Worm (Caenorhabditis elegans) whole organism, L4 larva: ENCODE results near the gene F21H7.2.

Source experiments
- R02D3.7 ChIP-seq: fragments of 150-350 bp; sonication (generic microtip); optimal IDR thresholded peaks from 3 replicates; lab custom pipeline; 2014; ENCODE audit warnings: missing biosample characterization, missing genetic modification characterization
- ceh-32 ChIP-seq: sonication (generic microtip); optimal IDR thresholded peaks from 2 replicates; lab custom pipeline; 2016; ENCODE audit warnings: mild to moderate bottlenecking, missing genetic modification characterization, missing compliant biosample characterization; ENCODE audit not compliant: poor library complexity
- daf-16 ChIP-seq, 3 experiments: sonication (generic microtip); optimal IDR thresholded peaks; 2 replicates each; lab custom pipeline; 2016 to 2017; ENCODE audit warnings: missing genetic modification characterization in 3 of 3, missing genetic modification reagents in 3 of 3, mild to moderate bottlenecking in 2 of 3, missing compliant biosample characterization in 2 of 3, missing biosample characterization in 1 of 3, moderate library complexity in 1 of 3
- fkh-10 ChIP-seq: fragments of 150-350 bp; optimal IDR thresholded peaks from 2 replicates; lab custom pipeline; 2014; ENCODE audit warnings: missing biosample characterization, missing genetic modification reagents, missing genetic modification characterization
- rbr-2 ChIP-seq: sonication (generic microtip); optimal IDR thresholded peaks from 2 replicates; lab custom pipeline; 2016; ENCODE audit warnings: missing genotype, missing genetic modification characterization, missing compliant biosample characterization
- ztf-11 ChIP-seq: fragments of 150-350 bp; optimal IDR thresholded peaks from 2 replicates; lab custom pipeline; 2014; ENCODE audit warnings: missing biosample characterization, missing genetic modification characterization

DNA sequence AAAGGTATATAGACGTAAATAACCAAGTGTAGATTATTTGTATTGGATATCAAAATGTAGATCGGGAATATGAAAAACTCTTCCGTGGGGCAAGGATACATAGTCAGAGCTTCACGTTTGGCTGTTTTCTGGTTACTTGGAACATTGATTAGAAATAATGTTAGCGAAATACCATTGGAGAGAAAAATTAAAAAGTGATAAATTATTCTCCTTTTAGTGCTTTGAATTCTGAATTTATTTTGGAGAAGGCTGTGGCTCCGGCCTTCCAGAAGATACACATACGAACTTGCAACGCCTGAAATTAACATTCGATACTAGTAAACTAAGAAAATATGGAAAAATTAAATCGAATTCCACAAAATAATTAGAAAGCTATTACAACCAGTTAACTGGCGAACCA is 5.9 kb upstream of the F21H7.2 start, which contains the start of gene srh-98:
- TF ChIP-seq fkh-10 (GFP tag; lab: Kevin White, UChicago): no peak
- no peak for TF ChIP-seq ztf-11 (tag; lab: Kevin White, UChicago)
- TF ChIP-seq daf-16 (GFP tag; optimal IDR thresholded peaks at IDR 0.05; lab: Kevin White, UChicago): no peak
- TF ChIP-seq daf-16 (tag; optimal IDR thresholded peaks at IDR 0.05; lab: Kevin White, UChicago): no peak
- TF ChIP-seq ceh-32 (tag; lab: Kevin White, UChicago): no peak
- TF ChIP-seq R02D3.7 (tag; lab: Kevin White, UChicago): no peak
- no peak for TF ChIP-seq rbr-2 (tag; lab: Kevin White, UChicago)
